Fruit fly (Drosophila melanogaster): ENCODE measurements around the gene CG10646.

- TF ChIP-seq Sin3A (optimal IDR thresholded peaks at IDR 0.05) (no peak), unc-4 (GFP tag; IDR thresholded peaks at IDR 0.05; ENCODE audit: partially characterized antibody) (no peak), vvl (GFP tag; IDR thresholded peaks at IDR 0.05) (no peak), peb (GFP tag; IDR thresholded peaks at IDR 0.05) (no peak), CG12769 (tag; optimal IDR thresholded peaks at IDR 0.05) (no peak), Atf-2 (GFP tag; optimal IDR thresholded peaks at IDR 0.05) (no peak), caup (GFP tag; optimal IDR thresholded peaks at IDR 0.05; ENCODE audit: severe bottlenecking) (no peak), crp (GFP tag; optimal IDR thresholded peaks at IDR 0.05) (no peak), p53 (GFP tag; optimal IDR thresholded peaks at IDR 0.05) (no peak), CG34422 (GFP tag; IDR thresholded peaks at IDR 0.05) (no peak), otp (GFP tag; IDR thresholded peaks at IDR 0.05) (no peak), CG6689 (GFP tag; IDR thresholded peaks at IDR 0.05) (no peak), CG33557 (GFP tag; optimal IDR thresholded peaks at IDR 0.05) (no peak)
Measured at dm6 chr3L:12470509-12470908, 33.2 kb downstream of the CG10646 start.
